Fruit fly (Drosophila melanogaster): Measurements from ENCODE around the gene Sgs3.

DNA sequence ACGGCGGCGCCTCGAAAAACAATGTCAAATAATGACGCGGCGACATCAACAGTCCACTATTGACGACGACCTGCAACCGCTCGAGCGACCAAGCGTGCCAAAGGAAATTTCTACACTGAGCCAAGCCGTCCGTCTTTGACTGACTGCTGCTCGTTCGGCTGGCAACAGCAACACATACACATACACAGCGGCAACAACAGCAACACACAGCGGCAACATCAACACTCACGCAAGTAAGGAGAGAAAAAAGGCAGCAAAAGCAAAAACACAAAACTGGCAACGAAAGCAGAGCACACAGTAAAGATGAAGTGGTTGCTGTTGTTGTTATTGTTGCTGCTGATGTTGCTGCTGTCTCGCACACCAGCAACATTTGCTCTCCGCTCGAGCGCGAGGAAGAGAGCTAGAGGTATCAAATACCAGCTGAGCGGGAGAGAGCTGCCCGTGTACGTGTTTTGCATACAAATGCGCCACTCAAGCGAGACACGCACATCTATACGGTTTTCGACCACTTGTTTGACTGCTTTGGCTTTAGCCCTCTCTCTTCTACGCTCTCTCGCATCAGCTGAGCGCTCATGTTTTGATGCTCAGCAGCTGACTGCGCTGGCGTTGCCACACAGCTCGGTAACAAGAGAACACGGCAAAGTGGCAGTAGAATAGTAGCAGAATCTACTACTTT is 41.1 kb downstream of the Sgs3 start:
- TF ChIP-seq kay (GFP tag; ENCODE audit: borderline replicate concordance) (no peak), CG14711 (tag; optimal IDR thresholded peaks at IDR 0.05) (no peak)

All from whole organism, adult.